Worm (Caenorhabditis elegans) whole organism, midembryonic: ENCODE results near the gene gss-1.

Experiments
- T22C8.4 ChIP-seq: fragments of 200-800 bp; sonication (Bioruptor generic); IDR thresholded peaks from 2 replicates; pipeline ENCODE4 v1.3.6; 2022; ENCODE audit warnings: missing genetic modification characterization, missing compliant biosample characterization
- cog-1 ChIP-seq: sonication (generic microtip); optimal IDR thresholded peaks from 2 replicates; lab custom pipeline; 2016; ENCODE audit warnings: missing genetic modification characterization, missing compliant biosample characterization
- flt-1 ChIP-seq: fragments of 200-800 bp; sonication (Bioruptor generic); IDR thresholded peaks from 2 replicates; pipeline ENCODE4 v1.3.6; 2022; ENCODE audit warnings: missing genetic modification characterization, missing compliant biosample characterization
- klf-2 ChIP-seq: fragments of 200-800 bp; sonication (Bioruptor generic); conservative IDR thresholded peaks from 2 replicates; pipeline ENCODE4 v1.3.6; 2022; ENCODE audit warnings: missing genetic modification reagents, missing genetic modification characterization, missing compliant biosample characterization
- med-1 ChIP-seq: sonication (generic microtip); optimal IDR thresholded peaks from 2 replicates; lab custom pipeline; 2017; ENCODE audit warnings: missing genetic modification characterization, mild to moderate bottlenecking, missing compliant biosample characterization, antibody characterized with exemption, missing genetic modification reagents; ENCODE audit not compliant: insufficient read depth
- ref-1 ChIP-seq: fragments of 200-800 bp; sonication (Bioruptor generic); conservative IDR thresholded peaks from 2 replicates; pipeline ENCODE4 v1.3.6; 2022; ENCODE audit warnings: missing genetic modification reagents, missing genetic modification characterization, missing compliant biosample characterization
- tab-1 ChIP-seq: fragments of 200-800 bp; sonication (Bioruptor generic); IDR thresholded peaks from 2 replicates; pipeline ENCODE4 v1.3.6; 2022; ENCODE audit warnings: missing genetic modification characterization, missing compliant biosample characterization
- ztf-23 ChIP-seq: fragments of 200-800 bp; sonication (Bioruptor generic); IDR thresholded peaks from 2 replicates; pipeline ENCODE4 v1.3.6; 2022; ENCODE audit warnings: missing genetic modification reagents, missing genetic modification characterization, missing compliant biosample characterization
- ztf-29 ChIP-seq: fragments of 200-800 bp; sonication (Bioruptor generic); IDR thresholded peaks from 2 replicates; pipeline ENCODE4 v1.3.6; 2022; ENCODE audit warnings: missing genetic modification reagents, missing genetic modification characterization, missing compliant biosample characterization

Gene gss-1

DNA sequence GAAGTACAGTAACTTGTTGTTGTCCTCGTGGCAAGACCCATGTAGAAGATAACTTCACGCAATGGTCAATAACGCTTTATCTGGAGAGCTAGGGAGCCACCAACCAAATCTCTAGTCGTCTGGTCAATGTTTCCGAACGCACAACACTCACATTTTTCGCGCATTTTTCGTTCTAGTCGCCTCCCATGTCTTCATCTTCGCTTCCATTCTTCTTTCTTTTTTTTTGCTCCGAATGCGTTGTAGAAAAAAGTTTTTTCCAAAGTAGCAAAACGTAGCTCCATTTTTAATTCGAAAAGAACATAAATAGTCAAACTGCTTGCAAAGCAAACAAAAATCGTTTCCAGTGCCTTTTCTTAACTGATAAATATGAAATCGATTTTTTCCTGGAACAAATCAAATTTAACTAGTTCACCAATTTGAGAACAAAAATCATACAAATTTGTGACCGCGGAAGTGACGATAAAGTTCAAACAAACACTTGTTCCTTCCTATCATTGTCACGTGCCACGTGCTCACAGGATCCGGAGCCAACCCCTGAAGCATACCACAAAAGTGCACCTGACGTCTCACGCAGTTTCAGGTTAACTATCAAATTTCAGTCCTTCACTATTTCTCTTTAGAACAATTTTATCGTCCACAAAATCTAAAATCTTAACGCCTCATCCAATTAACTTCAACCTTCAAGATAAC lies 2.8 kb upstream of the gss-1 start:
- TF ChIP-seq T22C8.4 (GFP tag; lab: Robert Waterston, UW) = no peak
- TF ChIP-seq klf-2 (GFP tag; lab: Robert Waterston, UW) = no peak
- TF ChIP-seq flt-1 (GFP tag; lab: Robert Waterston, UW) = no peak
- no peak for TF ChIP-seq ref-1 (GFP tag; lab: Robert Waterston, UW)
- no peak for TF ChIP-seq cog-1
- no peak for TF ChIP-seq ztf-29 (GFP tag; lab: Robert Waterston, UW)
- TF ChIP-seq med-1 (GFP tag; lab: Kevin White, UChicago) = no peak
- TF ChIP-seq tab-1 = no peak
- TF ChIP-seq ztf-23 (GFP tag; lab: Robert Waterston, UW) = no peak

DNA sequence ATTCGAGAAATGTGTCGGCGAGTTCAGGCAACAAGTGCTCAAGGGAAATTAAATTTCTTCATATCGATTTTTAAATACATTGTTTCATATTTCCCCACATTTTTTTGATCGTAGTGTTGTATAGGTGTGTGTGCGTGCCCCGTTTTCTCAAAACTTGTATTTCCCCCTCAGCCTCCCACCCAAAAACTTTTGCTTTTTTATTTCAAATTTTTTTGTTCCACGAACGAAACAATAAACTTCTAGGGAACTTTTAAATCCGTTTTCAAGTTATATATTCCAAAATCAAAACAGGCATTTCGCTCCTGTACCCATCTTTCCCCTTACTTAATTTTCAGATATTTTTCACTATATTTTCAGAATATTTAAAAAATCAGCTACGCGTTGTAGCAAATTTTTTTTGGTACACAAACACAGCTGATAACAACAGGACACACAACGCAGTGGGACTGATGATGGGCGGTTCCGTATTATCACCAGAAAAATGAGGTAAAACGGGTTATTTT lies 1.9 kb upstream of the gss-1 start, which contains the start of the genes M176.4 and M176.16:
Gene M176.4, plus strand, starts transcription at position 301 of the 503 bp plus-strand sequence.
Gene M176.16, plus strand, starts transcription at position 453 of the 503 bp plus-strand sequence.
- TF ChIP-seq flt-1 (GFP tag; lab: Robert Waterston, UW) (no peak), ztf-23 (GFP tag; lab: Robert Waterston, UW) (no peak), ztf-29 (GFP tag; lab: Robert Waterston, UW) (no peak), ref-1 (GFP tag; lab: Robert Waterston, UW) (no peak), med-1 (GFP tag; lab: Kevin White, UChicago) (no peak), tab-1 (no peak), cog-1 (no peak), T22C8.4 (GFP tag; lab: Robert Waterston, UW) (no peak), klf-2 (GFP tag; lab: Robert Waterston, UW) (no peak)

- TF ChIP-seq klf-2 (GFP tag; lab: Robert Waterston, UW) (no peak), ztf-29 (GFP tag; lab: Robert Waterston, UW) (no peak), med-1 (GFP tag; lab: Kevin White, UChicago) (no peak), T22C8.4 (GFP tag; lab: Robert Waterston, UW) (no peak), ztf-23 (GFP tag; lab: Robert Waterston, UW) (no peak), tab-1 (no peak), flt-1 (GFP tag; lab: Robert Waterston, UW) (no peak), cog-1 (no peak), ref-1 (GFP tag; lab: Robert Waterston, UW) (no peak)
Observed at ce11 chrII:9412086-9412608, 4.1 kb downstream of the gss-1 start, which contains the start of gene arrd-3. Gene arrd-3 (plus strand): TSS chrII:9412558.

ce11 chrII:9411497-9411896 lies 4.7 kb downstream of the gss-1 start, which contains the start of gene M176.9:
Gene M176.9 (minus strand): TSS chrII:9411597.
- TF ChIP-seq cog-1 (no peak), ztf-23 (GFP tag; lab: Robert Waterston, UW) (no peak), flt-1 (GFP tag; lab: Robert Waterston, UW) (no peak), klf-2 (GFP tag; lab: Robert Waterston, UW) (no peak)

DNA sequence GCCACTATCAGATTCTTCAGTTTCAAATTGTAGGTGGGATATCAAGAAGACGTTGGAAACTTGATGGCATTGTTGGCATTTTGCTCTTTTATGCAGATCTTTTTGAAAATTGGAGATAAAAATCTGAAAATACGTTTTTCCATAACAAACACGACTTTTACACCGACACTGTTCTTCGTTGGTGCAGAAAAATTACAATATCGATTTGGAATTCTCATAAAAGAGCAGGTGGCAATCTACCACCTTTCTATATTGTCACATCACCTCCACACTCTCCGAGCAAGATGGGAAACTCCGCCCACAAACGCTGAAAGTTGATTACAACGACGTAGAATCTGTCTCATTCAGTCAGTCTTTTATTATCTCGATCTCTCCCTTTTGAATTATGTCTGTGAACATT lies 8.8 kb downstream of the gss-1 start, which contains the start of gene arrd-2:
Gene arrd-2, plus strand, starts transcription at position 301 of the 400 bp plus-strand sequence.
- TF ChIP-seq ztf-23 (GFP tag; lab: Robert Waterston, UW) (no peak), ztf-29 (GFP tag; lab: Robert Waterston, UW) (no peak), flt-1 (GFP tag; lab: Robert Waterston, UW) (no peak), tab-1 (no peak), klf-2 (GFP tag; lab: Robert Waterston, UW) (no peak)

ce11 chrII:9407020-9407419 lies 9.2 kb downstream of the gss-1 start, which contains the start of gene mpz-6:
Gene mpz-6 (minus strand): TSS chrII:9407120.
- TF ChIP-seq ztf-29 (GFP tag; lab: Robert Waterston, UW) (no peak), klf-2 (GFP tag; lab: Robert Waterston, UW) (no peak), med-1 (GFP tag; lab: Kevin White, UChicago) (no peak), flt-1 (GFP tag; lab: Robert Waterston, UW) (no peak), ztf-23 (GFP tag; lab: Robert Waterston, UW) (no peak), cog-1 (no peak), ref-1 (GFP tag; lab: Robert Waterston, UW) (no peak), tab-1 (no peak), T22C8.4 (GFP tag; lab: Robert Waterston, UW) (no peak)

- no peak for TF ChIP-seq tab-1
- TF ChIP-seq T22C8.4 (GFP tag; lab: Robert Waterston, UW) = no peak
- no peak for TF ChIP-seq klf-2 (GFP tag; lab: Robert Waterston, UW)
- TF ChIP-seq ref-1 (GFP tag; lab: Robert Waterston, UW) = no peak
- no peak for TF ChIP-seq cog-1
- no peak for TF ChIP-seq flt-1 (GFP tag; lab: Robert Waterston, UW)
- TF ChIP-seq ztf-29 (GFP tag; lab: Robert Waterston, UW) = no peak
- no peak for TF ChIP-seq med-1 (GFP tag; lab: Kevin White, UChicago)
- TF ChIP-seq ztf-23 (GFP tag; lab: Robert Waterston, UW) = no peak
Observed at ce11 chrII:9403846-9404245, 12.4 kb downstream of the gss-1 start, which contains the start of gene Y51B9A.5. Gene Y51B9A.5 (plus strand): TSS chrII:9404146.

DNA sequence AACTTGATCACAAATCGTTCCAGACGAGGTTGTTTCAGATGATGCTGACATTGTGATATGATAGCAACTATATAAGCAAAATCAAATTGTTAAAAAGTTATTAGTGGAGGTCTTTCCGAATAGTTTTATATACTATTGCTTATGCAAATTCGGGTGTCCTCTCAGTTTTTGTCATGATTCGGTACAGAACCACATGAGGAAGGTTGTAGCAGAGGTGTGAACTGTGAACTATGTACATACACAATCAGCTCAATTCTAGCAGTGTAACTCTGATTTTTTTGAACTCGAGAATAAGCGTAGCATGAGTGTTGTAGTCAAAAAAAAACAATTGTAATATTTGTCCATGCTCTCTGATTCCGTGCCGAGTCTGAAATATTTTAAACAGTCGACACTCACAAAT lies 13.1 kb downstream of the gss-1 start, which contains the start of gene Y51B9A.6:
Gene Y51B9A.6, minus strand, starts transcription at position 101 of the 400 bp plus-strand sequence.
- no peak for TF ChIP-seq klf-2 (GFP tag; lab: Robert Waterston, UW)
- TF ChIP-seq ztf-29 (GFP tag; lab: Robert Waterston, UW) = no peak
- no peak for TF ChIP-seq ref-1 (GFP tag; lab: Robert Waterston, UW)
- no peak for TF ChIP-seq med-1 (GFP tag; lab: Kevin White, UChicago)
- no peak for TF ChIP-seq tab-1
- TF ChIP-seq T22C8.4 (GFP tag; lab: Robert Waterston, UW) = no peak
- TF ChIP-seq ztf-23 (GFP tag; lab: Robert Waterston, UW) = no peak

- TF ChIP-seq klf-2 (GFP tag; lab: Robert Waterston, UW) = no peak
- no peak for TF ChIP-seq ztf-23 (GFP tag; lab: Robert Waterston, UW)
- no peak for TF ChIP-seq ztf-29 (GFP tag; lab: Robert Waterston, UW)
- TF ChIP-seq tab-1 = no peak
Observed at ce11 chrII:9399746-9400145, 16.5 kb downstream of the gss-1 start, which contains the start of gene Y51B9A.7. Gene Y51B9A.7 (plus strand): TSS chrII:9400046.
